Fruit fly (Drosophila melanogaster): ENCODE results near the gene barc.

DNA sequence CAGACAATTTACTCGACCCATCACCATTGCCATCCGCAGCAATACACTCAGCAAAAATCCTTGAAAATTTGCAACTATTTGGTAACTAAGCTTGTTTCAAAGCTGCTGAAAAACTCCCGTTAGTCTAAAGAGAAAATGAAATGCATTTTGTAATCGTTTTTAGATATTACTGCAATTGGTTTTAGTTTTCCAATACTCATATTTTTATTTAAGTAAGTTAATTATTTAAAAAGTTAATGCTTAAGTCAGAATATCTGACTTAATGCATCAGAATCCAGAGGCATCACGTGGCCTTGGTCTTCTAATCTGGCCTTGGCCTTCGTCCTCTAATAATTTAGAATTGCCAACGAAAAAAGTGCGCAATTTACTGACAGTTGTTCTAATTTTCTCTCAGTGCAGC is 29.9 kb upstream of the barc start:
- TF ChIP-seq CG34367 (tag; optimal IDR thresholded peaks at IDR 0.05): no peak
- TF ChIP-seq D1 (tag; optimal IDR thresholded peaks at IDR 0.05): no peak
- peak; percentile 15 for TF ChIP-seq CG14655 (GFP tag; optimal IDR thresholded peaks at IDR 0.05)
- no peak for TF ChIP-seq Pif1B (GFP tag; optimal IDR thresholded peaks at IDR 0.05)
- no peak for TF ChIP-seq CG13204 (GFP tag; optimal IDR thresholded peaks at IDR 0.05)
- TF ChIP-seq Ets98B (GFP tag; IDR thresholded peaks at IDR 0.05): no peak
- TF ChIP-seq CG15710 (tag; optimal IDR thresholded peaks at IDR 0.05): no peak
- no peak for TF ChIP-seq CG4496 (GFP tag; IDR thresholded peaks at IDR 0.05)
- no peak for TF ChIP-seq CG17806 (tag; optimal IDR thresholded peaks at IDR 0.05)
- TF ChIP-seq CG9948 (tag; optimal IDR thresholded peaks at IDR 0.05): no peak
- TF ChIP-seq EcR (GFP tag; optimal IDR thresholded peaks at IDR 0.05): no peak
- no peak for TF ChIP-seq CG12605 (GFP tag; IDR thresholded peaks at IDR 0.05)
- TF ChIP-seq CG32121 (GFP tag; IDR thresholded peaks at IDR 0.05): no peak
